Worm (Caenorhabditis elegans) whole organism, L2 larva: ENCODE measurements around the gene usp-39.
A peak's percentile ranks its signal among the peaks of the same experiment; 100 is the strongest.

ENCODE experiments used
- C34F6.9 ChIP-seq: fragments of 150-350 bp; optimal IDR thresholded peaks from 2 replicates; lab custom pipeline; 2014; ENCODE audit warnings: missing biosample characterization, missing genetic modification characterization
- F13H6.1 ChIP-seq: sonication (generic microtip); optimal IDR thresholded peaks from 2 replicates; lab custom pipeline; 2016; ENCODE audit warnings: missing genetic modification characterization, missing compliant biosample characterization
- R02D3.7 ChIP-seq: fragments of 150-350 bp; optimal IDR thresholded peaks from 2 replicates; lab custom pipeline; 2014; ENCODE audit warnings: missing biosample characterization, missing genetic modification characterization
- Y55F3AM.14 ChIP-seq: fragments of 200-800 bp; sonication (Bioruptor generic); optimal IDR thresholded peaks from 2 replicates; lab custom pipeline; 2018; ENCODE audit warnings: mild to moderate bottlenecking, missing genetic modification characterization, missing compliant biosample characterization
- ZK546.5 ChIP-seq: sonication (generic microtip); optimal IDR thresholded peaks from 2 replicates; lab custom pipeline; 2017; ENCODE audit warnings: missing biosample characterization, missing genetic modification characterization
- alr-1 ChIP-seq: fragments of 150-350 bp; optimal IDR thresholded peaks from 2 replicates; lab custom pipeline; 2014; ENCODE audit warnings: missing biosample characterization, missing genetic modification characterization
- aly-2 ChIP-seq: fragments of 150-350 bp; optimal IDR thresholded peaks from 2 replicates; lab custom pipeline; 2014; ENCODE audit warnings: missing biosample characterization, missing genetic modification characterization
- ama-1 ChIP-seq: fragments of 150-350 bp; optimal IDR thresholded peaks from 2 replicates; lab custom pipeline; 2018; ENCODE audit warnings: inconsistent platforms
- blmp-1 ChIP-seq: sonication (generic microtip); optimal IDR thresholded peaks from 2 replicates; lab custom pipeline; 2017; ENCODE audit warnings: missing genetic modification characterization, mild to moderate bottlenecking, missing compliant biosample characterization, antibody characterized with exemption, moderate library complexity; ENCODE audit not compliant: insufficient read depth
- ceh-16 ChIP-seq: fragments of 150-350 bp; optimal IDR thresholded peaks from 2 replicates; lab custom pipeline; 2014; ENCODE audit warnings: missing biosample characterization, missing genetic modification characterization
- ceh-82 ChIP-seq: fragments of 150-350 bp; optimal IDR thresholded peaks from 2 replicates; lab custom pipeline; 2014; ENCODE audit warnings: missing biosample characterization, missing genetic modification characterization
- crh-2 ChIP-seq: sonication (generic microtip); optimal IDR thresholded peaks from 2 replicates; lab custom pipeline; 2017; ENCODE audit warnings: missing biosample characterization, missing genetic modification characterization
- dmd-4 ChIP-seq: sonication (generic microtip); optimal IDR thresholded peaks from 2 replicates; lab custom pipeline; 2017; ENCODE audit warnings: missing biosample characterization, missing genetic modification characterization
- egl-27 ChIP-seq: sonication (generic microtip); optimal IDR thresholded peaks from 3 replicates; lab custom pipeline; 2017; ENCODE audit warnings: missing biosample characterization, missing genetic modification reagents, missing genetic modification characterization
- elt-1 ChIP-seq: fragments of 150-350 bp; optimal IDR thresholded peaks from 2 replicates; lab custom pipeline; 2014; ENCODE audit warnings: missing biosample characterization, missing genetic modification characterization
- elt-3 ChIP-seq: sonication (generic microtip); optimal IDR thresholded peaks from 2 replicates; lab custom pipeline; 2017; ENCODE audit warnings: missing biosample characterization, missing genetic modification characterization
- fos-1 ChIP-seq: fragments of 150-350 bp; optimal IDR thresholded peaks from 2 replicates; lab custom pipeline; 2014; ENCODE audit warnings: missing biosample characterization, missing genetic modification characterization
- gmeb-1 ChIP-seq: fragments of 150-350 bp; optimal IDR thresholded peaks from 2 replicates; lab custom pipeline; 2014; ENCODE audit warnings: missing biosample characterization, missing genetic modification characterization
- lin-11 ChIP-seq: fragments of 150-350 bp; sonication (generic microtip); optimal IDR thresholded peaks from 2 replicates; lab custom pipeline; 2014; ENCODE audit warnings: missing biosample characterization, missing genetic modification characterization, inconsistent platforms, mixed read lengths
- lin-13 ChIP-seq: fragments of 150-350 bp; optimal IDR thresholded peaks from 2 replicates; lab custom pipeline; 2014; ENCODE audit warnings: missing biosample characterization, missing genetic modification reagents, missing genetic modification characterization
- lsy-2 ChIP-seq, 2 experiments: fragments of 150-350 bp in 1 of 2; sonication (generic microtip) in 1 of 2; optimal IDR thresholded peaks; 2 replicates each; lab custom pipeline; 2014 to 2017; ENCODE audit warnings: missing biosample characterization in 2 of 2, missing genetic modification characterization in 2 of 2
- mab-5 ChIP-seq: fragments of 150-350 bp; optimal IDR thresholded peaks from 2 replicates; lab custom pipeline; 2014; ENCODE audit warnings: missing biosample characterization, missing genetic modification characterization
- mbf-1 ChIP-seq: sonication (generic microtip); optimal IDR thresholded peaks from 2 replicates; lab custom pipeline; 2017; ENCODE audit warnings: missing biosample characterization, missing genetic modification characterization
- mdl-1 ChIP-seq, 2 experiments: fragments of 150-350 bp in 1 of 2; sonication (generic microtip) in 1 of 2; optimal IDR thresholded peaks; 2 replicates each; lab custom pipeline; 2017; ENCODE audit warnings: missing biosample characterization in 2 of 2, missing genetic modification characterization in 2 of 2
- nhr-10 ChIP-seq: sonication (generic microtip); optimal IDR thresholded peaks from 2 replicates; lab custom pipeline; 2017; ENCODE audit warnings: missing biosample characterization, missing genetic modification characterization
- nhr-12 ChIP-seq: fragments of 150-350 bp; optimal IDR thresholded peaks from 2 replicates; lab custom pipeline; 2014; ENCODE audit warnings: missing biosample characterization, missing genetic modification characterization
- nhr-129 ChIP-seq: fragments of 150-350 bp; optimal IDR thresholded peaks from 2 replicates; lab custom pipeline; 2014; ENCODE audit warnings: missing biosample characterization, missing genetic modification characterization
- nhr-21 ChIP-seq: fragments of 150-350 bp; optimal IDR thresholded peaks from 2 replicates; lab custom pipeline; 2014; ENCODE audit warnings: missing biosample characterization, missing genetic modification characterization
- nhr-23 ChIP-seq: fragments of 150-350 bp; optimal IDR thresholded peaks from 2 replicates; lab custom pipeline; 2014; ENCODE audit warnings: missing biosample characterization, missing genetic modification reagents, missing genetic modification characterization
- nhr-237 ChIP-seq: fragments of 150-350 bp; optimal IDR thresholded peaks from 2 replicates; lab custom pipeline; 2014; ENCODE audit warnings: missing biosample characterization, missing genetic modification characterization
- nhr-25 ChIP-seq: fragments of 150-350 bp; sonication (generic microtip); optimal IDR thresholded peaks from 3 replicates; lab custom pipeline; 2014; ENCODE audit warnings: missing biosample characterization, missing genetic modification characterization
- nhr-6 ChIP-seq: fragments of 150-350 bp; optimal IDR thresholded peaks from 2 replicates; lab custom pipeline; 2014; ENCODE audit warnings: missing biosample characterization, missing genetic modification characterization
- nhr-77 ChIP-seq: fragments of 150-350 bp; optimal IDR thresholded peaks from 2 replicates; lab custom pipeline; 2014; ENCODE audit warnings: missing biosample characterization, missing genetic modification characterization
- peb-1 ChIP-seq: fragments of 150-350 bp; optimal IDR thresholded peaks from 2 replicates; lab custom pipeline; 2014; ENCODE audit warnings: missing biosample characterization, missing genetic modification characterization
- sem-4 ChIP-seq: fragments of 150-350 bp; optimal IDR thresholded peaks from 2 replicates; lab custom pipeline; 2014; ENCODE audit warnings: missing biosample characterization, missing genetic modification reagents, missing genetic modification characterization
- sma-3 ChIP-seq: sonication (generic microtip); optimal IDR thresholded peaks from 2 replicates; lab custom pipeline; 2016; ENCODE audit warnings: missing genetic modification reagents, missing genetic modification characterization, missing compliant biosample characterization
- snpc-4 ChIP-seq: fragments of 150-350 bp; optimal IDR thresholded peaks from 2 replicates; lab custom pipeline; 2014; ENCODE audit warnings: missing biosample characterization, missing genetic modification characterization
- unc-39 ChIP-seq: fragments of 150-350 bp; optimal IDR thresholded peaks from 2 replicates; lab custom pipeline; 2014; ENCODE audit warnings: missing biosample characterization, missing genetic modification characterization
- unc-55 ChIP-seq: fragments of 150-350 bp; sonication (generic microtip); optimal IDR thresholded peaks from 3 replicates; lab custom pipeline; 2014; ENCODE audit warnings: missing biosample characterization, missing genetic modification reagents, missing genetic modification characterization
- unc-62 ChIP-seq: fragments of 150-350 bp; optimal IDR thresholded peaks from 2 replicates; lab custom pipeline; 2014; ENCODE audit warnings: missing biosample characterization, missing genetic modification reagents, missing genetic modification characterization
- zag-1 ChIP-seq: fragments of 150-350 bp; optimal IDR thresholded peaks from 2 replicates; lab custom pipeline; 2014; ENCODE audit warnings: missing biosample characterization, missing genetic modification characterization
- ztf-11 ChIP-seq: sonication (generic microtip); optimal IDR thresholded peaks from 2 replicates; lab custom pipeline; 2017; ENCODE audit warnings: missing biosample characterization, missing genetic modification characterization
- ztf-4 ChIP-seq: fragments of 150-350 bp; optimal IDR thresholded peaks from 2 replicates; lab custom pipeline; 2014; ENCODE audit warnings: missing biosample characterization, missing genetic modification characterization

usp-39 gene

DNA sequence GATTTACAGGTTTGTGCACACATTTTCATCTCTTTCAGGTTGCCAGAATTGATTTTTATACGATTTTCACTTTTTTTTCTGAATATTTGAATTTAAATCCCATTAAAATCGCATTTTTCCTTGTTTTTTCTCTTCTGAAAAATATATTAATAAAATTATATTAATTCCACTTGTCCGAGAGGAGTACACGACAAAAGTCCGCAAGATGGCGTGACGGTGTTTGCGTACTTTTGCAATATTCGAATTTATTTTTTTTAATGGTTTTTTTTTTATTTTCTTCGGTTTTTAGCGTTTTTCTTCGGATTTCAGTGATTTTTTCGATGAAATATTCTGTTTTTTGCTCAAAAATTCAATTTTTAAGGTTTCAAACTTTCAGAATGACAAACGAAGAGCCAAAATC lies at the start of gene usp-39:
usp-39 (plus strand) TSS at position 377 of the 400 bp plus-strand sequence.
- TF ChIP-seq elt-3 (no peak), F13H6.1 (tag; lab: Kevin White, UChicago) (no peak), sma-3 (no peak), dmd-4 (tag; lab: Kevin White, UChicago) (no peak), nhr-23 (tag; lab: Kevin White, UChicago) (no peak), sem-4 (peak; percentile 85), fos-1 (tag; lab: Kevin White, UChicago) (peak; percentile 60), nhr-77 (tag; lab: Kevin White, UChicago) (peak; percentile 13), gmeb-1 (tag; lab: Kevin White, UChicago) (peak; percentile 88), blmp-1 (peak; percentile 8), ceh-16 (tag; lab: Kevin White, UChicago) (peak; percentile 4), peb-1 (no peak), mab-5 (tag; lab: Kevin White, UChicago) (peak; percentile 65), ztf-4 (tag; lab: Kevin White, UChicago) (peak; percentile 17), unc-55 (GFP tag; lab: Kevin White, UChicago) (peak; percentile 94), mbf-1 (tag; lab: Kevin White, UChicago) (no peak), egl-27 (tag; lab: Kevin White, UChicago) (peak; percentile 32), R02D3.7 (peak; percentile 6), ama-1 (lab: Kevin White, UChicago) (no peak), snpc-4 (peak; percentile 65), Y55F3AM.14 (no peak), mdl-1 (tag; optimal IDR thresholded peaks at IDR 0.05; lab: Kevin White, UChicago) (peak in 1 of 2 experiments; percentile 28), nhr-129 (no peak), nhr-10 (tag; lab: Kevin White, UChicago) (peak; percentile 67), ceh-82 (tag; lab: Kevin White, UChicago) (no peak), lin-11 (no peak), nhr-6 (tag; lab: Kevin White, UChicago) (peak; percentile 33), ZK546.5 (tag; lab: Kevin White, UChicago) (peak; percentile 30), aly-2 (tag; lab: Kevin White, UChicago) (no peak), lin-13 (GFP tag; lab: Kevin White, UChicago) (peak; percentile 88), nhr-25 (tag; lab: Kevin White, UChicago) (peak; percentile 81), lsy-2 (tag; optimal IDR thresholded peaks at IDR 0.05; lab: Kevin White, UChicago) (peak; percentile 84 to 93), alr-1 (tag; lab: Kevin White, UChicago) (no peak), zag-1 (tag; lab: Kevin White, UChicago) (peak; percentile 13), nhr-12 (tag; lab: Kevin White, UChicago) (peak; percentile 41), unc-39 (no peak), nhr-237 (tag; lab: Kevin White, UChicago) (peak; percentile 9), nhr-21 (tag; lab: Kevin White, UChicago) (peak; percentile 38), crh-2 (tag; lab: Kevin White, UChicago) (peak; percentile 82), C34F6.9 (peak; percentile 90)

DNA sequence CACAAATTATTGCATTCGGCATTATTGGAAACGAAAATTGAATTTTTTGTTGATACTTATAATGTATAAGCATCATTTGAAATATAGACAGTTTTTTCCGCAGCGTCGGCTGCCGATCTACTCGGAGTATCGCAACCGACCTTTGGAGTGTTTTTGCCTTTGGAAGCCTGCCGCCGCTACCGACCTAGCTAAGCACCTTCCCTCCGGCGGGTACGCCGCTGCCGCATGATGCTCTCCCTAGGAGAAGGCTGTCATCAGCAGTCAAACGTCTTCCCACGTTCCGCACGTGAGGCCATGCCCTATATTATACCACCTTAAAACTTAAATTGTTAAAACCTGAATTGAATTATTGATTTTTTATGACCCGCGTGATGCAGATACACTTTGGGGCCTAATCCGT lies 46.6 kb upstream of the usp-39 start:
- TF ChIP-seq lin-11 = no peak
- TF ChIP-seq lsy-2 (tag; optimal IDR thresholded peaks at IDR 0.05; lab: Kevin White, UChicago) = no peak
- TF ChIP-seq nhr-23 (tag; lab: Kevin White, UChicago) = no peak
- no peak for TF ChIP-seq zag-1 (tag; lab: Kevin White, UChicago)
- no peak for TF ChIP-seq nhr-77 (tag; lab: Kevin White, UChicago)
- TF ChIP-seq F13H6.1 (tag; lab: Kevin White, UChicago) = no peak
- TF ChIP-seq ama-1 (lab: Kevin White, UChicago) = no peak
- no peak for TF ChIP-seq nhr-25 (tag; lab: Kevin White, UChicago)
- no peak for TF ChIP-seq nhr-237 (tag; lab: Kevin White, UChicago)
- TF ChIP-seq sma-3 = no peak
- no peak for TF ChIP-seq egl-27 (tag; lab: Kevin White, UChicago)
- TF ChIP-seq C34F6.9 = no peak
- no peak for TF ChIP-seq unc-62 (GFP tag; lab: Kevin White, UChicago)
- TF ChIP-seq elt-1 = no peak
- no peak for TF ChIP-seq ztf-11
- no peak for TF ChIP-seq mab-5 (tag; lab: Kevin White, UChicago)
